Fruit fly (Drosophila melanogaster) whole organism, adult: ENCODE measurements around the gene Cyp1.

Source experiments
- CG1620 ChIP-seq: fragments of 200-800 bp; sonication (Bioruptor generic); optimal IDR thresholded peaks from 2 replicates; lab custom pipeline; 2016; ENCODE audit warnings: missing biosample characterization, missing genetic modification characterization
- CG7045 ChIP-seq: fragments of 200-800 bp; sonication (Bioruptor generic); optimal IDR thresholded peaks from 2 replicates; lab custom pipeline; 2017; ENCODE audit warnings: missing biosample characterization, mild to moderate bottlenecking, missing genetic modification characterization
- CG7101 ChIP-seq: fragments of 200-800 bp; sonication (Bioruptor generic); optimal IDR thresholded peaks from 2 replicates; lab custom pipeline; 2018; ENCODE audit warnings: missing biosample characterization, mild to moderate bottlenecking, missing genetic modification characterization, moderate library complexity
- Crg-1 ChIP-seq: fragments of 200-800 bp; sonication (Bioruptor generic); optimal IDR thresholded peaks from 2 replicates; lab custom pipeline; 2016; ENCODE audit warnings: missing biosample characterization, missing genetic modification characterization
- Hr96 ChIP-seq: fragments of 200-800 bp; sonication (Bioruptor generic); optimal IDR thresholded peaks from 2 replicates; lab custom pipeline; 2016; ENCODE audit warnings: missing biosample characterization, missing genetic modification characterization
- bab1 ChIP-seq: fragments of 200-800 bp; sonication (Bioruptor generic); optimal IDR thresholded peaks from 3 replicates; lab custom pipeline; 2019; ENCODE audit warnings: missing biosample characterization, mild to moderate bottlenecking, missing genetic modification characterization, moderate library complexity
- cic ChIP-seq: fragments of 200-800 bp; sonication (Bioruptor generic); optimal IDR thresholded peaks from 2 replicates; lab custom pipeline; 2017; ENCODE audit warnings: missing biosample characterization, mild to moderate bottlenecking, missing genetic modification characterization, moderate library complexity
- kay ChIP-seq: fragments of 200-800 bp; sonication (Bioruptor generic); peaks from one replicate; lab custom pipeline; 2016; ENCODE audit warnings: missing biosample characterization, missing genetic modification characterization, borderline replicate concordance
- pad ChIP-seq: fragments of 200-800 bp; sonication (Bioruptor generic); optimal IDR thresholded peaks from 3 replicates; lab custom pipeline; 2017; ENCODE audit warnings: missing biosample characterization, missing genetic modification characterization, mild to moderate bottlenecking, moderate library complexity, missing genetic modification reagents
- toe ChIP-seq: fragments of 200-800 bp; sonication (Bioruptor generic); optimal IDR thresholded peaks from 2 replicates; lab custom pipeline; 2016; ENCODE audit warnings: missing biosample characterization, missing genetic modification characterization

- TF ChIP-seq Crg-1 (GFP tag; lab: Kevin White, UChicago) (no peak), bab1 (GFP tag; lab: Kevin White, UChicago) (no peak), Hr96 (GFP tag; lab: Kevin White, UChicago) (no peak), pad (no peak), kay (GFP tag; lab: Kevin White, UChicago) (no peak), CG7101 (tag; lab: Kevin White, UChicago) (no peak), toe (no peak), cic (GFP tag; lab: Kevin White, UChicago) (no peak), CG1620 (GFP tag; lab: Kevin White, UChicago) (no peak), CG7045 (no peak)
These were observed 31.2 kb downstream of the Cyp1 start for dm6 chrX:16288999-16289398.
